Fruit fly (Drosophila melanogaster) whole organism, embryonic: ENCODE results near the gene CG6149.

Experiments used
- Abd-B ChIP-seq: fragments of 200-800 bp; sonication (Bioruptor generic); optimal IDR thresholded peaks from 2 replicates; lab custom pipeline; 2018; ENCODE audit warnings: missing biosample characterization, mild to moderate bottlenecking, missing genetic modification characterization, moderate library complexity
- Ada2b ChIP-seq: fragments of 200-800 bp; sonication (Bioruptor generic); IDR thresholded peaks from 2 replicates; pipeline ENCODE4 v1.3.6; 2022; ENCODE audit warnings: missing biosample characterization, missing genetic modification characterization
- Blimp-1 ChIP-seq: fragments of 200-800 bp; sonication (Bioruptor generic); optimal IDR thresholded peaks from 3 replicates; lab custom pipeline; 2018; ENCODE audit warnings: missing biosample characterization, missing genetic modification characterization, mild to moderate bottlenecking, moderate library complexity, missing genetic modification reagents
- CG10267 ChIP-seq: fragments of 200-800 bp; sonication (Bioruptor generic); optimal IDR thresholded peaks from 2 replicates; lab custom pipeline; 2018; ENCODE audit warnings: missing biosample characterization, mild to moderate bottlenecking, missing genetic modification characterization, moderate library complexity
- CG11085 ChIP-seq: fragments of 200-800 bp; sonication (Bioruptor generic); IDR thresholded peaks from 2 replicates; pipeline ENCODE4 v1.3.6; 2022; ENCODE audit warnings: missing biosample characterization, missing genetic modification characterization
- CG11695 ChIP-seq: fragments of 200-800 bp; sonication (Bioruptor generic); IDR thresholded peaks from 3 replicates; pipeline ENCODE4 v1.3.6; 2022; ENCODE audit warnings: missing biosample characterization, missing genetic modification characterization
- CG11696 ChIP-seq: fragments of 200-800 bp; sonication (Bioruptor generic); IDR thresholded peaks from 2 replicates; pipeline ENCODE4 v1.3.6; 2022; ENCODE audit warnings: missing biosample characterization, missing genetic modification characterization
- CG12219 ChIP-seq: fragments of 200-800 bp; sonication (Bioruptor generic); optimal IDR thresholded peaks from 3 replicates; lab custom pipeline; 2018; ENCODE audit warnings: missing biosample characterization, mild to moderate bottlenecking, missing genetic modification characterization
- CG1233 ChIP-seq: fragments of 200-800 bp; sonication (Bioruptor generic); optimal IDR thresholded peaks from 4 replicates; lab custom pipeline; 2018; ENCODE audit warnings: missing biosample characterization, mild to moderate bottlenecking, missing genetic modification characterization
- CG12744 ChIP-seq: fragments of 200-800 bp; sonication (Bioruptor generic); optimal IDR thresholded peaks from 2 replicates; lab custom pipeline; 2016; ENCODE audit warnings: missing biosample characterization, missing genetic modification characterization
- CG13287 ChIP-seq: fragments of 200-800 bp; sonication (Bioruptor generic); IDR thresholded peaks from 2 replicates; pipeline ENCODE4 v1.3.6; 2022; ENCODE audit warnings: missing biosample characterization, missing genetic modification characterization; ENCODE audit not compliant: partially characterized antibody
- CG13894 ChIP-seq: fragments of 200-800 bp; sonication (Bioruptor generic); optimal IDR thresholded peaks from 3 replicates; lab custom pipeline; 2018; ENCODE audit warnings: missing biosample characterization, mild to moderate bottlenecking, missing genetic modification characterization, moderate library complexity
- CG14441 ChIP-seq: fragments of 200-800 bp; sonication (Bioruptor generic); IDR thresholded peaks from 2 replicates; pipeline ENCODE4 v1.3.6; 2022; ENCODE audit warnings: missing biosample characterization, missing genetic modification characterization
- CG18011 ChIP-seq: fragments of 200-800 bp; sonication (Bioruptor generic); optimal IDR thresholded peaks from 2 replicates; lab custom pipeline; 2017; ENCODE audit warnings: missing biosample characterization, missing genetic modification characterization, mild to moderate bottlenecking, moderate library complexity, missing genotype
- CG18599 ChIP-seq: fragments of 200-800 bp; sonication (Bioruptor generic); optimal IDR thresholded peaks from 3 replicates; lab custom pipeline; 2017; ENCODE audit warnings: missing biosample characterization, missing genetic modification characterization, mild to moderate bottlenecking, moderate library complexity, missing genetic modification reagents
- CG2116 ChIP-seq: fragments of 200-800 bp; sonication (Bioruptor generic); optimal IDR thresholded peaks from 3 replicates; lab custom pipeline; 2018; ENCODE audit warnings: missing biosample characterization, mild to moderate bottlenecking, missing genetic modification characterization
- CG3163 ChIP-seq: fragments of 200-800 bp; sonication (Bioruptor generic); optimal IDR thresholded peaks from 3 replicates; lab custom pipeline; 2016; ENCODE audit warnings: missing biosample characterization, missing genetic modification characterization
- CG3838 ChIP-seq: fragments of 200-800 bp; sonication (Bioruptor generic); optimal IDR thresholded peaks from 3 replicates; lab custom pipeline; 2016; ENCODE audit warnings: missing biosample characterization, missing genetic modification characterization
- CG6254 ChIP-seq: fragments of 200-800 bp; sonication (Bioruptor generic); optimal IDR thresholded peaks from 3 replicates; lab custom pipeline; 2017; ENCODE audit warnings: mild to moderate bottlenecking, missing biosample characterization, missing genetic modification reagents, missing genetic modification characterization
- CG7372 ChIP-seq: fragments of 200-800 bp; sonication (Bioruptor generic); IDR thresholded peaks from 2 replicates; pipeline ENCODE4 v1.3.6; 2022; ENCODE audit warnings: missing biosample characterization, missing genetic modification characterization
- Deaf1 ChIP-seq: fragments of 200-800 bp; optimal IDR thresholded peaks from 3 replicates; lab custom pipeline; 2019; ENCODE audit warnings: missing biosample characterization, mild to moderate bottlenecking, missing genetic modification characterization, moderate library complexity
- Dek ChIP-seq: fragments of 200-800 bp; sonication (Bioruptor generic); optimal IDR thresholded peaks from 3 replicates; lab custom pipeline; 2019; ENCODE audit warnings: missing biosample characterization, mild to moderate bottlenecking, missing genetic modification characterization, moderate library complexity
- ERR ChIP-seq: fragments of 200-800 bp; sonication (Bioruptor generic); optimal IDR thresholded peaks from 2 replicates; lab custom pipeline; 2016; ENCODE audit warnings: missing biosample characterization, missing genetic modification characterization
- Eip74EF ChIP-seq, 2 experiments: fragments of 200-800 bp in 1 of 2; fragments of >200 bp in 1 of 2; sonication (Bioruptor generic) in 1 of 2; optimal IDR thresholded peaks; 2 replicates each; lab custom pipeline; 2017 to 2019; ENCODE audit warnings: missing biosample characterization in 2 of 2, missing genetic modification characterization in 2 of 2, mild to moderate bottlenecking in 1 of 2, moderate library complexity in 1 of 2
- Elba2 ChIP-seq: fragments of 200-800 bp; sonication (Bioruptor generic); optimal IDR thresholded peaks from 3 replicates; lab custom pipeline; 2016; ENCODE audit warnings: missing biosample characterization, missing genetic modification characterization
- Hmx ChIP-seq: fragments of 200-800 bp; sonication (Bioruptor generic); optimal IDR thresholded peaks from 2 replicates; lab custom pipeline; 2016; ENCODE audit warnings: missing biosample characterization, missing genetic modification characterization
- Nf-YB ChIP-seq: fragments of 200-800 bp; sonication (Bioruptor generic); optimal IDR thresholded peaks from 3 replicates; lab custom pipeline; 2019; ENCODE audit warnings: missing biosample characterization, mild to moderate bottlenecking, missing genetic modification characterization, moderate library complexity
- Opbp ChIP-seq: fragments of 200-800 bp; sonication (Bioruptor generic); IDR thresholded peaks from 3 replicates; pipeline ENCODE4 v1.3.6; 2022; ENCODE audit warnings: missing biosample characterization, missing genetic modification characterization; ENCODE audit not compliant: partially characterized antibody
- PHDP ChIP-seq: fragments of 200-800 bp; sonication (Bioruptor generic); optimal IDR thresholded peaks from 3 replicates; lab custom pipeline; 2018; ENCODE audit warnings: missing biosample characterization, mild to moderate bottlenecking, missing genetic modification characterization, moderate library complexity
- Taf1 ChIP-seq: fragments of 200-800 bp; sonication (Bioruptor generic); IDR thresholded peaks from 2 replicates; pipeline ENCODE4 v1.3.6; 2022; ENCODE audit warnings: missing biosample characterization, missing genetic modification characterization
- ab ChIP-seq: fragments of 200-800 bp; sonication (Bioruptor generic); optimal IDR thresholded peaks from 2 replicates; lab custom pipeline; 2016; ENCODE audit warnings: missing biosample characterization, missing genetic modification characterization
- ara ChIP-seq: fragments of 200-800 bp; sonication (Bioruptor generic); IDR thresholded peaks from 2 replicates; pipeline ENCODE4 v1.3.6; 2022; ENCODE audit warnings: missing biosample characterization, missing genetic modification characterization
- chinmo ChIP-seq: fragments of 200-800 bp; sonication (Bioruptor generic); IDR thresholded peaks from 4 replicates; pipeline ENCODE4 v1.3.6; 2022; ENCODE audit warnings: missing biosample characterization, missing genetic modification characterization; ENCODE audit not compliant: partially characterized antibody
- ci ChIP-seq: fragments of 200-800 bp; sonication (Bioruptor generic); IDR thresholded peaks from 3 replicates; pipeline ENCODE4 v1.3.6; 2022; ENCODE audit warnings: missing biosample characterization, missing genetic modification characterization
- crol ChIP-seq: fragments of 200-800 bp; sonication (Bioruptor generic); IDR thresholded peaks from 2 replicates; pipeline ENCODE4 v1.3.6; 2022; ENCODE audit warnings: missing biosample characterization, missing genetic modification characterization
- disco-r ChIP-seq: fragments of 200-800 bp; sonication (Bioruptor generic); optimal IDR thresholded peaks from 2 replicates; lab custom pipeline; 2016; ENCODE audit warnings: missing biosample characterization, missing genetic modification characterization
- fd96Cb ChIP-seq: fragments of 200-800 bp; sonication (Bioruptor generic); optimal IDR thresholded peaks from 2 replicates; lab custom pipeline; 2018; ENCODE audit warnings: missing biosample characterization, mild to moderate bottlenecking, missing genetic modification characterization, moderate library complexity
- fu2 ChIP-seq: fragments of 200-800 bp; sonication (Bioruptor generic); optimal IDR thresholded peaks from 2 replicates; lab custom pipeline; 2016; ENCODE audit warnings: missing biosample characterization, missing genetic modification characterization
- hb ChIP-seq: fragments of 200-800 bp; sonication (Bioruptor generic); IDR thresholded peaks from 3 replicates; pipeline ENCODE4 v1.3.6; 2022; ENCODE audit warnings: missing biosample characterization, missing genetic modification characterization; ENCODE audit not compliant: partially characterized antibody
- her ChIP-seq: fragments of 200-800 bp; sonication (Bioruptor generic); optimal IDR thresholded peaks from 2 replicates; lab custom pipeline; 2016; ENCODE audit warnings: missing biosample characterization, missing genetic modification characterization
- lmd ChIP-seq: fragments of 200-800 bp; sonication (Bioruptor generic); IDR thresholded peaks from 2 replicates; pipeline ENCODE4 v1.3.6; 2022; ENCODE audit warnings: missing biosample characterization, missing genetic modification characterization
- nmo ChIP-seq: fragments of 200-800 bp; sonication (Bioruptor generic); optimal IDR thresholded peaks from 2 replicates; lab custom pipeline; 2018; ENCODE audit warnings: missing biosample characterization, mild to moderate bottlenecking, missing genetic modification characterization, moderate library complexity
- oc ChIP-seq: fragments of 200-800 bp; sonication (Bioruptor generic); optimal IDR thresholded peaks from 2 replicates; lab custom pipeline; 2018; ENCODE audit warnings: missing biosample characterization, mild to moderate bottlenecking, missing genetic modification characterization, moderate library complexity
- pho ChIP-seq: fragments of 200-800 bp; sonication (Bioruptor generic); optimal IDR thresholded peaks from 2 replicates; lab custom pipeline; 2016; ENCODE audit warnings: missing biosample characterization, missing genetic modification characterization
- ranshi ChIP-seq: fragments of 200-800 bp; sonication (Bioruptor generic); IDR thresholded peaks from 2 replicates; pipeline ENCODE4 v1.3.6; 2022; ENCODE audit warnings: missing biosample characterization, missing genetic modification characterization
- salm ChIP-seq: fragments of 200-800 bp; sonication (Bioruptor generic); optimal IDR thresholded peaks from 2 replicates; lab custom pipeline; 2018; ENCODE audit warnings: missing biosample characterization, mild to moderate bottlenecking, missing genetic modification characterization
- ssp ChIP-seq: fragments of 200-800 bp; sonication (Bioruptor generic); IDR thresholded peaks from 2 replicates; pipeline ENCODE4 v1.3.6; 2022; ENCODE audit warnings: missing biosample characterization, missing genetic modification characterization
- tin ChIP-seq: fragments of 200-800 bp; sonication (Bioruptor generic); optimal IDR thresholded peaks from 3 replicates; lab custom pipeline; 2016; ENCODE audit warnings: missing biosample characterization, missing genetic modification characterization
- zfh2 ChIP-seq: fragments of 200-800 bp; sonication (Bioruptor generic); optimal IDR thresholded peaks from 2 replicates; lab custom pipeline; 2016; ENCODE audit warnings: missing biosample characterization, missing genetic modification characterization

Gene CG6149

DNA sequence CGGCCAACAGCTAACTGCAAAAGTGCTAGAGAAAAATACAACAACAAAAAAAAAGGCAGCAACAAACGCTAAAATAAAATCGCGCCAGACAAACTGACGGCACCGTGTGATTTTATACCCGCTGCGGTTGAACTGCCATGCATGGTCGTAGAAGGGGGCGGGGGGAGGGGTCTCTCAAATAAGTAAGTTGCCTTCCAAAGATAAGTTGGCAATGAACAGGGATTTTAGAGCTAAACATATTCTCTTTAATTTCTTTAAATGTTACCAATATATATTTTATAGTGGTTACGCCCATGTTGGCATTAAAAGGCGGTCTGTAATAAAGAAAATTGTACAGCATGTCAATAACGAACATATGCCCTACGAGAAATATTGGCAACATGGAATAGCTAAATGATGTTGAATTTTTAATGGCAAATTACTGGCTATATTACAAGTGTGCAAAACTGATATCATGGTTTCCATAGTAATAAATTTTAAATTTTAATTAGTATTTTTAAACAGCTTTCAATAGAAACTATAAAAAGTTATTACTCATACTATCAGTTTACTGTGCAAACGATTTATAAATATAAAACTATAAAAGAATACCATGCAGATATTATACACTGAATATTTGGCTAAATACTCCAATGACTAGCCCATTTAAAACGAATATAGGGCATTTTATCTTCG, 3.9 kb downstream of the CG6149 start (continued):
- peak; percentile 33 for TF ChIP-seq Blimp-1 (GFP tag; lab: Kevin White, UChicago)
- peak; percentile 41 for TF ChIP-seq pho (GFP tag; lab: Kevin White, UChicago)
- TF ChIP-seq ci: peak; percentile 89
- TF ChIP-seq disco-r (GFP tag; lab: Kevin White, UChicago): peak; percentile 42
- TF ChIP-seq CG11085 (GFP tag; lab: Robert Waterston, UW): peak; percentile 48; the same call in 1 of the 2 replicates
- peak; percentile 0 for TF ChIP-seq CG2116 (GFP tag; lab: Kevin White, UChicago)
- TF ChIP-seq Ada2b (GFP tag; lab: Robert Waterston, UW): peak; percentile 71
- peak; percentile 42 for TF ChIP-seq CG18599 (GFP tag; lab: Kevin White, UChicago)
- TF ChIP-seq Deaf1 (tag; lab: Kevin White, UChicago): no peak
- peak; percentile 51 for TF ChIP-seq salm
- peak; percentile 38 for TF ChIP-seq tin
- peak; percentile 24 for TF ChIP-seq CG10267
- TF ChIP-seq CG13287 (GFP tag; lab: Robert Waterston, UW): no peak
- peak; percentile 64; the same call in 1 of the 2 replicates for TF ChIP-seq ranshi (GFP tag; lab: Robert Waterston, UW)
- TF ChIP-seq Nf-YB: peak; percentile 31
- TF ChIP-seq oc: peak; percentile 71
- peak; percentile 53 for TF ChIP-seq ssp
- peak; percentile 22 for TF ChIP-seq ab (GFP tag; lab: Kevin White, UChicago)
- peak; percentile 71 for TF ChIP-seq nmo
- TF ChIP-seq Eip74EF (GFP tag; optimal IDR thresholded peaks at IDR 0.05; lab: Kevin White, UChicago): no peak
- TF ChIP-seq zfh2 (GFP tag; lab: Kevin White, UChicago): peak; percentile 73
- no peak for TF ChIP-seq her (GFP tag; lab: Kevin White, UChicago)
- TF ChIP-seq CG3838: no peak
- TF ChIP-seq Taf1 (GFP tag; lab: Robert Waterston, UW): peak; percentile 24; the same call in 1 of the 2 replicates
- peak; percentile 78 for TF ChIP-seq PHDP (tag; lab: Kevin White, UChicago)
- TF ChIP-seq Elba2 (GFP tag; lab: Kevin White, UChicago): peak; percentile 33
- TF ChIP-seq CG11696 (GFP tag; lab: Robert Waterston, UW): peak; percentile 50
- peak; percentile 26 for TF ChIP-seq CG18011 (GFP tag; lab: Kevin White, UChicago)
- TF ChIP-seq hb: no peak
- no peak for TF ChIP-seq Hmx
- TF ChIP-seq ara: peak; percentile 52
- peak; percentile 67 for TF ChIP-seq crol
- TF ChIP-seq CG3163 (GFP tag; lab: Kevin White, UChicago): peak; percentile 40
- peak; percentile 48 for TF ChIP-seq fu2
- TF ChIP-seq Opbp: no peak
- 0 out of 3 replicates have a peak, but pooled peaks have one; percentile 52 for TF ChIP-seq CG11695
- peak; percentile 68 for TF ChIP-seq Abd-B (GFP tag; lab: Kevin White, UChicago)
- TF ChIP-seq CG7372 (GFP tag; lab: Robert Waterston, UW): peak; percentile 47; the same call in 1 of the 2 replicates
- TF ChIP-seq CG13894 (tag; lab: Kevin White, UChicago): no peak
- peak; percentile 49 for TF ChIP-seq CG1233
- peak; percentile 55 for TF ChIP-seq fd96Cb (tag; lab: Kevin White, UChicago)
- TF ChIP-seq lmd: peak; percentile 74
- TF ChIP-seq ERR: peak; percentile 42
- no peak for TF ChIP-seq CG6254 (GFP tag; lab: Kevin White, UChicago)
- peak; percentile 89 for TF ChIP-seq CG14441
- peak; percentile 69 for TF ChIP-seq Dek (tag; lab: Kevin White, UChicago)
- peak; percentile 17 for TF ChIP-seq CG12744
- no peak for TF ChIP-seq chinmo (GFP tag; lab: Robert Waterston, UW)
- TF ChIP-seq CG12219 (GFP tag; lab: Kevin White, UChicago): peak; percentile 72
